Fruit fly (Drosophila melanogaster) whole organism, wandering third instar larva: ENCODE results near the gene CG7011.

Experiments
- CG32264 ChIP-seq: fragments of 200-800 bp; sonication (Bioruptor generic); optimal IDR thresholded peaks from 2 replicates; lab custom pipeline; 2016; ENCODE audit warnings: missing biosample characterization, missing genetic modification characterization
- CG9705 ChIP-seq: fragments of 200-800 bp; sonication (Bioruptor generic); optimal IDR thresholded peaks from 2 replicates; lab custom pipeline; 2018; ENCODE audit warnings: missing biosample characterization, mild to moderate bottlenecking, missing genetic modification characterization
- CrebA ChIP-seq: fragments of 200-800 bp; sonication (Bioruptor generic); optimal IDR thresholded peaks from 2 replicates; lab custom pipeline; 2016; ENCODE audit warnings: missing biosample characterization, mild to moderate bottlenecking, missing genetic modification characterization, borderline replicate concordance
- Dfd ChIP-seq: fragments of >200 bp; optimal IDR thresholded peaks from 2 replicates; lab custom pipeline; 2017; ENCODE audit warnings: missing biosample characterization, missing genetic modification characterization
- Dif ChIP-seq: fragments of 200-275, 200-300 bp; sonication (Bioruptor generic); optimal IDR thresholded peaks from 2 replicates; lab custom pipeline; 2018; ENCODE audit warnings: missing biosample characterization, missing genetic modification characterization; ENCODE audit not compliant: partially characterized antibody
- GATAd ChIP-seq: sonication (Bioruptor generic); optimal IDR thresholded peaks from 2 replicates; lab custom pipeline; 2016; ENCODE audit warnings: missing biosample characterization, missing genetic modification characterization
- HLH106 ChIP-seq: fragments of 200-800 bp; optimal IDR thresholded peaks from 3 replicates; lab custom pipeline; 2019; ENCODE audit warnings: missing biosample characterization, mild to moderate bottlenecking, missing genetic modification characterization, moderate library complexity
- Hnf4 ChIP-seq: fragments of 200-800 bp; sonication (Bioruptor generic); optimal IDR thresholded peaks from 2 replicates; lab custom pipeline; 2016; ENCODE audit warnings: missing biosample characterization, mild to moderate bottlenecking, missing genetic modification characterization
- Hr83 ChIP-seq: fragments of 200-300 bp; sonication (Bioruptor generic); optimal IDR thresholded peaks from 2 replicates; lab custom pipeline; 2016; ENCODE audit warnings: missing biosample characterization, mild to moderate bottlenecking, missing genetic modification characterization, moderate library complexity; ENCODE audit not compliant: poor library complexity, severe bottlenecking
- Jra ChIP-seq: sonication (Bioruptor generic); optimal IDR thresholded peaks from 2 replicates; lab custom pipeline; 2016; ENCODE audit warnings: missing biosample characterization, missing genetic modification characterization
- Myc ChIP-seq: fragments of >200 bp; optimal IDR thresholded peaks from 2 replicates; lab custom pipeline; 2017
- N ChIP-seq: fragments of >200 bp; optimal IDR thresholded peaks from 2 replicates; lab custom pipeline; 2018; ENCODE audit warnings: missing biosample characterization, missing external identifiers, missing genetic modification characterization
- OdsH ChIP-seq: fragments of 200-800 bp; sonication (Bioruptor generic); optimal IDR thresholded peaks from 2 replicates; lab custom pipeline; 2016; ENCODE audit warnings: missing biosample characterization, mild to moderate bottlenecking, missing genetic modification characterization
- Rel ChIP-seq, 2 experiments: fragments of 200-800 bp; sonication (Bioruptor generic) in 1 of 2; optimal IDR thresholded peaks; 2 replicates in 1 of 2; 3 replicates in 1 of 2; lab custom pipeline; 2016 to 2019; ENCODE audit warnings: mild to moderate bottlenecking in 2 of 2, missing biosample characterization in 2 of 2, missing genetic modification characterization in 2 of 2, moderate library complexity in 1 of 2
- Sp1 ChIP-seq: fragments of 200-800 bp; sonication (Bioruptor generic); optimal IDR thresholded peaks from 3 replicates; lab custom pipeline; 2019; ENCODE audit warnings: missing biosample characterization, mild to moderate bottlenecking, missing genetic modification characterization, moderate library complexity
- Vsx2 ChIP-seq: fragments of 200-300, 225-300 bp; sonication (Bioruptor generic); optimal IDR thresholded peaks from 2 replicates; lab custom pipeline; 2018; ENCODE audit warnings: missing biosample characterization, missing genetic modification characterization; ENCODE audit not compliant: partially characterized antibody
- br ChIP-seq: fragments of 200-800 bp; sonication (Bioruptor generic); optimal IDR thresholded peaks from 2 replicates; lab custom pipeline; 2016; ENCODE audit warnings: missing biosample characterization, missing genetic modification characterization
- brk ChIP-seq: fragments of 200-800 bp; sonication (Bioruptor generic); optimal IDR thresholded peaks from 2 replicates; lab custom pipeline; 2016; ENCODE audit warnings: missing biosample characterization, mild to moderate bottlenecking, missing genetic modification characterization
- dsf ChIP-seq: sonication (Bioruptor generic); optimal IDR thresholded peaks from 2 replicates; lab custom pipeline; 2016; ENCODE audit warnings: missing biosample characterization, missing genetic modification characterization, borderline replicate concordance
- ey ChIP-seq: fragments of 200-800 bp; sonication (Bioruptor generic); optimal IDR thresholded peaks from 2 replicates; lab custom pipeline; 2016; ENCODE audit warnings: missing biosample characterization, missing genetic modification characterization
- foxo ChIP-seq, 2 experiments: fragments of 200-800 bp; sonication (Bioruptor generic); optimal IDR thresholded peaks; 2 replicates in 1 of 2; 3 replicates in 1 of 2; lab custom pipeline; 2016 to 2017; ENCODE audit warnings: missing biosample characterization in 2 of 2, missing genetic modification characterization in 2 of 2
- fru ChIP-seq: fragments of 200-800 bp; sonication (Bioruptor generic); optimal IDR thresholded peaks from 3 replicates; lab custom pipeline; 2016; ENCODE audit warnings: missing biosample characterization, mild to moderate bottlenecking, missing genetic modification characterization
- h ChIP-seq: fragments of 200-800 bp; sonication (Bioruptor generic); optimal IDR thresholded peaks from 3 replicates; lab custom pipeline; 2016; ENCODE audit warnings: missing biosample characterization, mild to moderate bottlenecking, missing genetic modification characterization
- jim ChIP-seq: fragments of 175-275, 200-325 bp; sonication (Bioruptor generic); optimal IDR thresholded peaks from 2 replicates; lab custom pipeline; 2016; ENCODE audit warnings: missing biosample characterization, mild to moderate bottlenecking, missing genetic modification characterization
- lola ChIP-seq: fragments of >200 bp; optimal IDR thresholded peaks from 2 replicates; lab custom pipeline; 2017; ENCODE audit warnings: missing biosample characterization, missing genetic modification characterization
- pan ChIP-seq: fragments of >200 bp; optimal IDR thresholded peaks from 2 replicates; lab custom pipeline; 2017
- psq ChIP-seq: fragments of 200-800 bp; sonication (Bioruptor generic); optimal IDR thresholded peaks from 3 replicates; lab custom pipeline; 2017; ENCODE audit warnings: missing biosample characterization, mild to moderate bottlenecking, missing genetic modification characterization, moderate library complexity
- rgr ChIP-seq: fragments of 200-800 bp; sonication (Bioruptor generic); optimal IDR thresholded peaks from 3 replicates; lab custom pipeline; 2016; ENCODE audit warnings: missing biosample characterization, mild to moderate bottlenecking, missing genetic modification characterization
- sv ChIP-seq: fragments of 200-800 bp; sonication (Bioruptor generic); optimal IDR thresholded peaks from 3 replicates; lab custom pipeline; 2016; ENCODE audit warnings: missing biosample characterization, missing genetic modification characterization
- woc ChIP-seq: sonication (Bioruptor generic); optimal IDR thresholded peaks from 2 replicates; lab custom pipeline; 2016; ENCODE audit warnings: missing biosample characterization, mild to moderate bottlenecking, missing genetic modification characterization

The CG7011 gene

DNA sequence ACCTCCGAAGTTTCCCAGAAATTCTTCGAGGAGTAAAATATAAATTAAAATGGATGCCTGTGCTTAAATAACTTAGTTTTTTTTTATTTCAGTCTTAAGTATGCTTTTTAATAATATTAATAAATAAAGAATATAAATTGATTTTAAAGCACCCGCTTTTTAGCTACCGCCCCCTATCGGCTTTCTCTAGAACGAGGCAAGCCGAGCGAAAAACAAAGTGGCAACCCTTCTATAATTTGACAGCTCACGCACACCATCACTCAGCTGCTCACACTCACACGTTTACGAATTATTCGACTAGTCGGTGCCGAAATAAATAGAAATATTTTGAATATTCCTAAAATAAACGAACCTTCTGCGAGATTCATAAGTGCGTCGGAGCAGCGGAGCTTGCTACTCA lies 1.9 kb downstream of the CG7011 start, which contains the start of gene CG6878:
TSS of gene CG6878 (plus strand) at position 269 of the 400 bp plus-strand sequence.
- no peak for TF ChIP-seq Jra (GFP tag; lab: Kevin White, UChicago)
- peak; percentile 51 for TF ChIP-seq N
- TF ChIP-seq Hr83 (GFP tag; lab: Kevin White, UChicago): peak; percentile 34
- TF ChIP-seq CG9705: peak; percentile 10
- TF ChIP-seq woc (GFP tag; lab: Kevin White, UChicago): no peak
- TF ChIP-seq ey (GFP tag; lab: Kevin White, UChicago): no peak
- no peak for TF ChIP-seq CrebA
- TF ChIP-seq Myc (lab: Kevin White, UChicago): peak; percentile 47
- no peak for TF ChIP-seq Rel (GFP tag; optimal IDR thresholded peaks at IDR 0.05; lab: Kevin White, UChicago)
- peak; percentile 9 for TF ChIP-seq Rel (tag; optimal IDR thresholded peaks at IDR 0.05; lab: Kevin White, UChicago)
- no peak for TF ChIP-seq Hnf4 (GFP tag; lab: Kevin White, UChicago)
- TF ChIP-seq, all 38 proteins: peak for 5

DNA sequence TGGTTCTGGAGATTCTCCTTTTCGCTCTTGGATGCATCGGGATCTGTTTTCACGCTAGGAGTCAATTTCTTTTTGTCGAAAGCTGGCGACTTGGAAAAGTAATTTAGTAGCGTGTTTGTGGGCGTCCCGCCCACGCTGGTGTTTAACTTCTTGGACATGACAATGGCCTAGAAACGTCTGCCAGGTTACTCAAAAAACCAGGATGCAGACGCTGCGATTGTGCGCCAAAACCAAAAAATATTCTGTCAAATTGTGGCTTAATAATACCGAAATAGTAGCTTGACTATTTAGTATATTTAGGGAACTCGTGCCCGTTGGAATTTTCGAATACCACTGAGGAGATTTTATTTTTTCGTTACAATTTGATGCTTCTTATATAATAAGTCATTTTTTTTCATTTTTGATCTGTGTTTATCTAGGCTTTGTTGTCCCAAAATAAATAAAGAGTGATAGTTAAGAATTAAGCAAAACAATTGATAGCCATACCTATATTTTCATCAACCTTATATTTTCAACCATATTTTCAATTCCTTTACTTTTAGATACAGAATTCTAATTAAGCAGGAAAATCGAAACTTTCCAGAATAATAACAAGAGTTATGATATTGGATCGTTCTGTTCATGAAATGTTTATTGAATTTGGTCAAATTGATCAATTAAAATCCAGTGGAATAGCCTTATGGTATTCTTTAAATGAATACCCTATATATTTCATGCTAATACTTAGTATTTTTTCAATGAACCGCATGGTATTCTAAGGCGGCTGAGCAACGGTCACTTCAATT lies 4.9 kb downstream of the CG7011 start, which contains the start of the genes Msh6 and Prp31:
TSS of gene Msh6 (minus strand) at position 233 of the 785 bp plus-strand sequence.
TSS of gene Prp31 (plus strand) at position 771 of the 785 bp plus-strand sequence.
- TF ChIP-seq fru (GFP tag; lab: Kevin White, UChicago) (no peak), lola (GFP tag; lab: Kevin White, UChicago) (no peak), Dfd (GFP tag; lab: Kevin White, UChicago) (no peak), HLH106 (tag; lab: Kevin White, UChicago) (peak; percentile 63), Dif (GFP tag; lab: Kevin White, UChicago) (no peak), foxo (GFP tag; optimal IDR thresholded peaks at IDR 0.05; lab: Kevin White, UChicago) (no peak), Myc (lab: Kevin White, UChicago) (no peak), dsf (GFP tag; lab: Kevin White, UChicago) (no peak), sv (peak; percentile 35), pan (lab: Kevin White, UChicago) (no peak), ey (GFP tag; lab: Kevin White, UChicago) (peak; percentile 46), Hr83 (GFP tag; lab: Kevin White, UChicago) (no peak), GATAd (GFP tag; lab: Kevin White, UChicago) (no peak), woc (GFP tag; lab: Kevin White, UChicago) (no peak), CG9705 (peak; percentile 60), jim (GFP tag; lab: Kevin White, UChicago) (no peak), brk (GFP tag; lab: Kevin White, UChicago) (no peak), psq (GFP tag; lab: Kevin White, UChicago) (peak; percentile 40), Sp1 (peak; percentile 61)

dm6 chr3L:15150028-15150427 lies 13.4 kb downstream of the CG7011 start:
- no peak for TF ChIP-seq pan (lab: Kevin White, UChicago)
- no peak for TF ChIP-seq Vsx2 (GFP tag; lab: Kevin White, UChicago)
- TF ChIP-seq br (GFP tag; lab: Kevin White, UChicago): peak; percentile 36
- TF ChIP-seq rgr (GFP tag; lab: Kevin White, UChicago): peak; percentile 78
- no peak for TF ChIP-seq Sp1
- TF ChIP-seq fru (GFP tag; lab: Kevin White, UChicago): no peak
- peak; percentile 66 for TF ChIP-seq OdsH
- TF ChIP-seq Hr83 (GFP tag; lab: Kevin White, UChicago): peak; percentile 97
- TF ChIP-seq HLH106 (tag; lab: Kevin White, UChicago): no peak
- TF ChIP-seq sv: no peak
- TF ChIP-seq foxo (GFP tag; optimal IDR thresholded peaks at IDR 0.05; lab: Kevin White, UChicago): peak in 1 of 2 experiments; percentile 55
- peak; percentile 18 for TF ChIP-seq psq (GFP tag; lab: Kevin White, UChicago)
- no peak for TF ChIP-seq Dif (GFP tag; lab: Kevin White, UChicago)
- TF ChIP-seq N: no peak
- TF ChIP-seq Myc (lab: Kevin White, UChicago): no peak
- no peak for TF ChIP-seq CG32264 (GFP tag; lab: Kevin White, UChicago)
- TF ChIP-seq CG9705: peak; percentile 0
- no peak for TF ChIP-seq dsf (GFP tag; lab: Kevin White, UChicago)
- TF ChIP-seq h (GFP tag; lab: Kevin White, UChicago): peak; percentile 76
